Fruit fly (Drosophila melanogaster) whole organism, prepupa: ENCODE measurements around the gene CG42780.
A peak's percentile ranks its signal among the peaks of the same experiment; 100 is the strongest.

Experiments used
- Blimp-1 ChIP-seq: fragments of 200-800 bp; sonication (Bioruptor generic); optimal IDR thresholded peaks from 3 replicates; lab custom pipeline; 2017; ENCODE audit warnings: missing biosample characterization, missing genetic modification characterization, mild to moderate bottlenecking, moderate library complexity, missing genetic modification reagents
- CG10631 ChIP-seq: fragments of 200-800 bp; sonication (Bioruptor generic); optimal IDR thresholded peaks from 2 replicates; lab custom pipeline; 2016; ENCODE audit warnings: missing biosample characterization, missing genetic modification characterization
- CG11762 ChIP-seq: fragments of 200-800 bp; sonication (Bioruptor generic); optimal IDR thresholded peaks from 3 replicates; lab custom pipeline; 2016; ENCODE audit warnings: missing biosample characterization, missing genetic modification characterization; ENCODE audit not compliant: insufficient read depth
- CG11902 ChIP-seq: fragments of 200-800 bp; sonication (Bioruptor generic); optimal IDR thresholded peaks from 3 replicates; lab custom pipeline; 2016; ENCODE audit warnings: missing biosample characterization, missing genetic modification characterization
- CG15336 ChIP-seq: fragments of 200-800 bp; sonication (Bioruptor generic); IDR thresholded peaks from 2 replicates; pipeline ENCODE4 v1.3.6; 2022; ENCODE audit warnings: missing biosample characterization, missing genetic modification characterization
- CG16779 ChIP-seq: fragments of 200-800 bp; sonication (Bioruptor generic); optimal IDR thresholded peaks from 3 replicates; lab custom pipeline; 2017; ENCODE audit warnings: missing biosample characterization, mild to moderate bottlenecking, missing genetic modification characterization
- CG3032 ChIP-seq: fragments of 200-800 bp; optimal IDR thresholded peaks from 2 replicates; lab custom pipeline; 2019; ENCODE audit warnings: missing biosample characterization, mild to moderate bottlenecking, missing genetic modification characterization, moderate library complexity
- CG31627 ChIP-seq: fragments of 200-800 bp; sonication (Bioruptor generic); optimal IDR thresholded peaks from 3 replicates; lab custom pipeline; 2016; ENCODE audit warnings: missing biosample characterization, missing genetic modification characterization
- CG32006 ChIP-seq: fragments of 200-800 bp; sonication (Bioruptor generic); optimal IDR thresholded peaks from 3 replicates; lab custom pipeline; 2017; ENCODE audit warnings: missing biosample characterization, mild to moderate bottlenecking, missing genetic modification characterization
- CG3919 ChIP-seq: fragments of 200-800 bp; sonication (Bioruptor generic); optimal IDR thresholded peaks from 3 replicates; lab custom pipeline; 2016; ENCODE audit warnings: missing biosample characterization, missing genetic modification characterization
- CG6163 ChIP-seq: fragments of 200-800 bp; sonication (Bioruptor generic); IDR thresholded peaks from 3 replicates; pipeline ENCODE4 v1.3.6; 2022; ENCODE audit warnings: missing biosample characterization, missing genetic modification characterization
- CG6276 ChIP-seq: fragments of 200-800 bp; sonication (Bioruptor generic); optimal IDR thresholded peaks from 2 replicates; lab custom pipeline; 2017; ENCODE audit warnings: missing biosample characterization, mild to moderate bottlenecking, missing genetic modification characterization
- CG6808 ChIP-seq: fragments of 200-800 bp; sonication (Bioruptor generic); optimal IDR thresholded peaks from 3 replicates; lab custom pipeline; 2017; ENCODE audit warnings: missing biosample characterization, missing genetic modification characterization, mild to moderate bottlenecking, moderate library complexity, missing genetic modification reagents
- CG7368 ChIP-seq: fragments of 200-800 bp; sonication (Bioruptor generic); optimal IDR thresholded peaks from 3 replicates; lab custom pipeline; 2016; ENCODE audit warnings: missing biosample characterization, missing genetic modification characterization
- CG8119 ChIP-seq: fragments of 200-800 bp; sonication (Bioruptor generic); IDR thresholded peaks from 3 replicates; pipeline ENCODE4 v1.3.6; 2022; ENCODE audit warnings: missing biosample characterization, missing genetic modification characterization
- CG8632 ChIP-seq: fragments of 200-800 bp; sonication (Bioruptor generic); optimal IDR thresholded peaks from 3 replicates; lab custom pipeline; 2016; ENCODE audit warnings: missing biosample characterization, missing genetic modification characterization
- Eip78C ChIP-seq: fragments of 200-800 bp; sonication (Bioruptor generic); peaks from one replicate; lab custom pipeline; 2016; ENCODE audit warnings: missing biosample characterization, missing genetic modification characterization
- Ets21C ChIP-seq: fragments of 200-800 bp; sonication (Bioruptor generic); optimal IDR thresholded peaks from 3 replicates; lab custom pipeline; 2016; ENCODE audit warnings: missing biosample characterization, missing genetic modification characterization
- Ets96B ChIP-seq: fragments of 200-800 bp; optimal IDR thresholded peaks from 2 replicates; lab custom pipeline; 2019; ENCODE audit warnings: missing biosample characterization, mild to moderate bottlenecking, missing genetic modification characterization, moderate library complexity
- Gug ChIP-seq: fragments of 200-800 bp; sonication (Bioruptor generic); IDR thresholded peaks from 2 replicates; pipeline ENCODE4 v1.3.6; 2022; ENCODE audit warnings: missing biosample characterization, missing genetic modification characterization
- Hr38 ChIP-seq: sonication (Bioruptor generic); optimal IDR thresholded peaks from 2 replicates; lab custom pipeline; 2016; ENCODE audit warnings: missing biosample characterization, missing genetic modification characterization
- Hr39 ChIP-seq: fragments of 200-800 bp; sonication (Bioruptor generic); optimal IDR thresholded peaks from 2 replicates; lab custom pipeline; 2016; ENCODE audit warnings: missing biosample characterization, missing genetic modification characterization
- Hr4 ChIP-seq: fragments of 200-800 bp; sonication (Bioruptor generic); optimal IDR thresholded peaks from 3 replicates; lab custom pipeline; 2016; ENCODE audit warnings: missing biosample characterization, missing genetic modification characterization
- Met ChIP-seq: fragments of 200-800 bp; sonication (Bioruptor generic); optimal IDR thresholded peaks from 3 replicates; lab custom pipeline; 2016; ENCODE audit warnings: missing biosample characterization, missing genetic modification characterization
- OdsH ChIP-seq: fragments of 200-800 bp; sonication (Bioruptor generic); optimal IDR thresholded peaks from 3 replicates; lab custom pipeline; 2016; ENCODE audit warnings: missing biosample characterization, missing genetic modification characterization
- Sox102F ChIP-seq: fragments of 200-800 bp; sonication (Bioruptor generic); optimal IDR thresholded peaks from 2 replicates; lab custom pipeline; 2016; ENCODE audit warnings: missing biosample characterization, mild to moderate bottlenecking, missing genetic modification characterization
- Sox15 ChIP-seq: fragments of 200-800 bp; sonication (Bioruptor generic); optimal IDR thresholded peaks from 3 replicates; lab custom pipeline; 2016; ENCODE audit warnings: missing biosample characterization, missing genetic modification characterization
- acj6 ChIP-seq: fragments of 200-800 bp; sonication (Bioruptor generic); optimal IDR thresholded peaks from 3 replicates; lab custom pipeline; 2016; ENCODE audit warnings: missing biosample characterization, missing genetic modification characterization
- cyc ChIP-seq: fragments of 200-800 bp; sonication (Bioruptor generic); optimal IDR thresholded peaks from 3 replicates; lab custom pipeline; 2016; ENCODE audit warnings: missing biosample characterization, missing genetic modification characterization
- dac ChIP-seq: fragments of 200-800 bp; sonication (Bioruptor generic); optimal IDR thresholded peaks from 2 replicates; lab custom pipeline; 2017; ENCODE audit warnings: missing biosample characterization, mild to moderate bottlenecking, missing genetic modification characterization
- dsx ChIP-seq: fragments of 200-800 bp; optimal IDR thresholded peaks from 3 replicates; lab custom pipeline; 2019; ENCODE audit warnings: missing biosample characterization, mild to moderate bottlenecking, missing genetic modification characterization, moderate library complexity; ENCODE audit not compliant: poor library complexity, severe bottlenecking
- fkh ChIP-seq: fragments of 200-800 bp; sonication (Bioruptor generic); optimal IDR thresholded peaks from 3 replicates; lab custom pipeline; 2017; ENCODE audit warnings: missing biosample characterization, mild to moderate bottlenecking, missing genetic modification characterization, moderate library complexity
- net ChIP-seq: fragments of 200-800 bp; sonication (Bioruptor generic); optimal IDR thresholded peaks from 3 replicates; lab custom pipeline; 2016; ENCODE audit warnings: missing biosample characterization, missing genetic modification characterization
- spab ChIP-seq: fragments of 200-800 bp; sonication (Bioruptor generic); optimal IDR thresholded peaks from 2 replicates; lab custom pipeline; 2017; ENCODE audit warnings: missing biosample characterization, mild to moderate bottlenecking, missing genetic modification characterization, missing genetic modification reagents
- ss ChIP-seq, 2 experiments: fragments of 200-800 bp; sonication (Bioruptor generic); optimal IDR thresholded peaks; 2 replicates in 1 of 2; 3 replicates in 1 of 2; lab custom pipeline; 2017 to 2018; ENCODE audit warnings: mild to moderate bottlenecking in 2 of 2, missing biosample characterization in 2 of 2, missing genetic modification characterization in 2 of 2, moderate library complexity in 1 of 2
- svp ChIP-seq: fragments of 200-800 bp; sonication (Bioruptor generic); peaks from one replicate; lab custom pipeline; 2016; ENCODE audit warnings: missing biosample characterization, missing genetic modification characterization
- vri ChIP-seq: fragments of 200-800 bp; sonication (Bioruptor generic); optimal IDR thresholded peaks from 3 replicates; lab custom pipeline; 2016; ENCODE audit warnings: missing biosample characterization, mild to moderate bottlenecking, missing genetic modification characterization

Gene CG42780

dm6 chrX:7319053-7319702 is 12.8 kb downstream of the CG42780 start (continued):
- TF ChIP-seq CG10631 (GFP tag; lab: Kevin White, UChicago), result peak; percentile 90
- TF ChIP-seq cyc (GFP tag; lab: Kevin White, UChicago), result peak; percentile 86
- peak; percentile 55 for TF ChIP-seq dsx (GFP tag; lab: Kevin White, UChicago)
- peak; percentile 75 for TF ChIP-seq spab (GFP tag; lab: Kevin White, UChicago)
- peak; percentile 37 for TF ChIP-seq Blimp-1
- peak; percentile 87 for TF ChIP-seq CG3919
- TF ChIP-seq net (GFP tag; lab: Kevin White, UChicago), result peak; percentile 79
- peak; percentile 88 for TF ChIP-seq Met (GFP tag; lab: Kevin White, UChicago)
- peak; percentile 70 for TF ChIP-seq CG6163 (GFP tag; lab: Robert Waterston, UW)
- TF ChIP-seq Ets96B (tag; lab: Kevin White, UChicago), result peak; percentile 85
- peak; percentile 76 for TF ChIP-seq Sox15 (GFP tag; lab: Kevin White, UChicago)
- peak; percentile 89 for TF ChIP-seq CG32006 (GFP tag; lab: Kevin White, UChicago)
- TF ChIP-seq CG31627, result peak; percentile 89
- TF ChIP-seq OdsH (GFP tag; lab: Kevin White, UChicago), result peak; percentile 88
- peak; percentile 95 for TF ChIP-seq Eip78C
- TF ChIP-seq Hr39 (GFP tag; lab: Kevin White, UChicago), result peak; percentile 89
- TF ChIP-seq vri (GFP tag; lab: Kevin White, UChicago), result peak; percentile 65
- TF ChIP-seq CG8632, result peak; percentile 79
- TF ChIP-seq, all 60 proteins: peak for 55

- TF ChIP-seq CG16779 (tag; lab: Kevin White, UChicago), result no peak
- TF ChIP-seq CG3919, result no peak
- TF ChIP-seq dac (GFP tag; lab: Kevin White, UChicago), result no peak
- peak; percentile 62 for TF ChIP-seq fkh
These were observed 13.5 kb downstream of the CG42780 start for dm6 chrX:7318464-7318863.

DNA sequence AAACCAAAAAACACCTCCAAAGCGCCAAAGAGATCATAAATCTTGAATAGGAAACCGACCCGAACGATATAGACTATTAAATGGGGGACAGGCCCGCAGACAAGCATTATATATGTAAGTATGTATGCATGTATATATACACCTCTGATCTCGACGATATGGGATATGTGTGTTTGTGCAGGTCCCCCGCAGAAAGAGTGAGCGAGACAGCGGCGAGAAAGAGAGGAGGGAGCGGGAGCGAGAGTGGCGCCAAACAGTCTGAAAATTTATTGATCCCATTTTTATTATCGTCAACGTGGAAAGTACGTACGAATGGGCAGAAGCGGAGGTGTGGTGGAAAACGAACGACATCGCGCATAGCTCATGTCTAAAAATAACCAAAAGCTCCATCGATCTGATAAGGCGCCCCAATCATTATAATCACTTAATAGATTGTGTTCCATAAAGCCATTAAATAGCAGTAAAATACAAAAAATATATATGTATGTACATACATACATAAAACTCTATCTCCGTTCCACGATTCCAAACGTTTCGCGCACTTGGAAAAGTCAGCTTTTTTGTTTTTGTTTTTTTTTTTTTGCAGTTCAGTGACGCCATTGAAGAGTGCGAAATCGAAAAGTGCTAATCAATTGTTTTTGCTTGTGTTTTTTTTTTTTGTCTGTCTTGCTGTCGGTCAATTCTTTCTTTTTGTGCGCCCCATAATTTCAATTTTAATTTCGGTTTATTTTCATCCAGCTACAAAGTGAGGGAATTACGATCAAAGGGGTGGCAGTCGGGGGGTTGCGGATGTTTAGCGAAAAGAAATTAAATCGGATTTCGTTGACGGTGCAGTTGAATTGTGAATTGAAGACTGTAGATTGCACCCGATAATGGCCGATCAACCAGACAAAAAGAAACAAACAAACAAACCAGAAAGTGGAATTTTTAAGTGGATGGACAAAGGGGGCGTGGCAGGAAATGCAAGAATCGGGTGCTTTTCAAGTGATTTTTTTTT is 14.5 kb downstream of the CG42780 start:
- peak; percentile 22 for TF ChIP-seq fkh
- no peak for TF ChIP-seq Hr38 (GFP tag; lab: Kevin White, UChicago)
- TF ChIP-seq vri (GFP tag; lab: Kevin White, UChicago), result peak; percentile 53
- peak; percentile 81 for TF ChIP-seq svp (GFP tag; lab: Kevin White, UChicago)
- TF ChIP-seq CG3919, result no peak
- peak; percentile 47 for TF ChIP-seq Eip78C

DNA sequence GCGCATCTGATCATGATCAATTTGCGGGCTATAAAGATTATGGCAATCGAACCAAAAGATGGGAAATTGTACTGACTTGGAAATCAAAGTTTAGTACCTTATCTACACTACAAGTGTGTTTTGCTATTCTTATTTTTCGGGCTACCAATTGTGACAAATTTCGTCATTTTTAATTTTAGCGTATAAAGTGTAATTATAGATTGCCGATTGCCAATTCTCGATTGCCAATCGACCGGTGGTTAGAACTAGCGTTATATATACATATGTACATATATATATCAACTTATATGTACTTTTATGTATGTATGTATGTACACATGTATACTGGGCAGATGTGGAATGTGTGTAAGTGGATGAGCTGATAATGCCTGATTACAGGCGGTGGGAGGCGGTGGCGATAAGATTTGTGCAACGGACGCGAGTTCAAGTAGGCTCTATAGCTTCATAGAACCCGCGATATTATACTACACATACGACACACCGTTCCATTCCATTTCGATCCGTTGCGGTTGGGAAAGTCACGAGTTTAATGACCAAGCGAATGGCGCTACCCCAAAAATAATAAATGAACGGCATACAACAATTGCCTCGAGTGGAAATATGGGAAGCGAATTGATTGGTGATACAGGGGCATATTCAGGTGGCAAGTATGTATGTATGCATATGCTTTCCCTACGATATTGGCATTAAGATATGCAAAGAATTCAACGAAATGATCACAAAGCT is 15.9 kb downstream of the CG42780 start:
- TF ChIP-seq svp (GFP tag; lab: Kevin White, UChicago), result peak; percentile 48
- TF ChIP-seq Sox15 (GFP tag; lab: Kevin White, UChicago), result no peak
- TF ChIP-seq Eip78C, result peak; percentile 21

dm6 chrX:7312406-7312805 is 19.6 kb downstream of the CG42780 start:
- peak; percentile 45 for TF ChIP-seq Hr4
- no peak for TF ChIP-seq CG31627
- TF ChIP-seq CG8632, result no peak
- no peak for TF ChIP-seq Ets21C (GFP tag; lab: Kevin White, UChicago)
- no peak for TF ChIP-seq svp (GFP tag; lab: Kevin White, UChicago)
- TF ChIP-seq CG11762 (GFP tag; lab: Kevin White, UChicago), result no peak
- no peak for TF ChIP-seq ss (GFP tag; optimal IDR thresholded peaks at IDR 0.05; lab: Kevin White, UChicago)
- no peak for TF ChIP-seq CG16779 (tag; lab: Kevin White, UChicago)
- peak; percentile 9 for TF ChIP-seq CG6276 (GFP tag; lab: Kevin White, UChicago)
- TF ChIP-seq CG3032 (tag; lab: Kevin White, UChicago), result no peak
- TF ChIP-seq vri (GFP tag; lab: Kevin White, UChicago), result no peak
- TF ChIP-seq Sox102F (GFP tag; lab: Kevin White, UChicago), result no peak
- no peak for TF ChIP-seq acj6 (GFP tag; lab: Kevin White, UChicago)
- peak; percentile 63 for TF ChIP-seq CG15336
- peak; percentile 47; the same call in 2 of the 3 replicates for TF ChIP-seq CG8119 (GFP tag; lab: Robert Waterston, UW)
- TF ChIP-seq fkh, result no peak
- TF ChIP-seq Gug, result 0 out of 2 replicates have a peak, but pooled peaks have one; percentile 29
- TF ChIP-seq Hr39 (GFP tag; lab: Kevin White, UChicago), result no peak
- no peak for TF ChIP-seq Met (GFP tag; lab: Kevin White, UChicago)
- no peak for TF ChIP-seq cyc (GFP tag; lab: Kevin White, UChicago)
- TF ChIP-seq CG7368 (GFP tag; lab: Kevin White, UChicago), result no peak
- TF ChIP-seq CG6808, result no peak
- no peak for TF ChIP-seq CG11902
- peak; percentile 21 for TF ChIP-seq net (GFP tag; lab: Kevin White, UChicago)
- no peak for TF ChIP-seq Hr38 (GFP tag; lab: Kevin White, UChicago)
